Worm (Caenorhabditis elegans) whole organism, L2 larva: ENCODE results near the gene phf-33.

Experiments used
- C34F6.9 ChIP-seq: fragments of 150-350 bp; optimal IDR thresholded peaks from 2 replicates; lab custom pipeline; 2014; ENCODE audit warnings: missing biosample characterization, missing genetic modification characterization
- F13H6.1 ChIP-seq: sonication (generic microtip); optimal IDR thresholded peaks from 2 replicates; lab custom pipeline; 2016; ENCODE audit warnings: missing genetic modification characterization, missing compliant biosample characterization
- alr-1 ChIP-seq: fragments of 150-350 bp; optimal IDR thresholded peaks from 2 replicates; lab custom pipeline; 2014; ENCODE audit warnings: missing biosample characterization, missing genetic modification characterization
- ama-1 ChIP-seq: fragments of 150-350 bp; optimal IDR thresholded peaks from 2 replicates; lab custom pipeline; 2018; ENCODE audit warnings: inconsistent platforms
- ceh-82 ChIP-seq: fragments of 150-350 bp; optimal IDR thresholded peaks from 2 replicates; lab custom pipeline; 2014; ENCODE audit warnings: missing biosample characterization, missing genetic modification characterization
- crh-2 ChIP-seq: sonication (generic microtip); optimal IDR thresholded peaks from 2 replicates; lab custom pipeline; 2017; ENCODE audit warnings: missing biosample characterization, missing genetic modification characterization
- elt-1 ChIP-seq: fragments of 150-350 bp; optimal IDR thresholded peaks from 2 replicates; lab custom pipeline; 2014; ENCODE audit warnings: missing biosample characterization, missing genetic modification characterization
- elt-3 ChIP-seq: sonication (generic microtip); optimal IDR thresholded peaks from 2 replicates; lab custom pipeline; 2017; ENCODE audit warnings: missing biosample characterization, missing genetic modification characterization
- fos-1 ChIP-seq: fragments of 150-350 bp; optimal IDR thresholded peaks from 2 replicates; lab custom pipeline; 2014; ENCODE audit warnings: missing biosample characterization, missing genetic modification characterization
- gmeb-1 ChIP-seq: fragments of 150-350 bp; optimal IDR thresholded peaks from 2 replicates; lab custom pipeline; 2014; ENCODE audit warnings: missing biosample characterization, missing genetic modification characterization
- lin-13 ChIP-seq: fragments of 150-350 bp; optimal IDR thresholded peaks from 2 replicates; lab custom pipeline; 2014; ENCODE audit warnings: missing biosample characterization, missing genetic modification reagents, missing genetic modification characterization
- lsy-2 ChIP-seq, 2 experiments: fragments of 150-350 bp in 1 of 2; sonication (generic microtip) in 1 of 2; optimal IDR thresholded peaks; 2 replicates each; lab custom pipeline; 2014 to 2017; ENCODE audit warnings: missing biosample characterization in 2 of 2, missing genetic modification characterization in 2 of 2
- mab-5 ChIP-seq: fragments of 150-350 bp; optimal IDR thresholded peaks from 2 replicates; lab custom pipeline; 2014; ENCODE audit warnings: missing biosample characterization, missing genetic modification characterization
- mbf-1 ChIP-seq: sonication (generic microtip); optimal IDR thresholded peaks from 2 replicates; lab custom pipeline; 2017; ENCODE audit warnings: missing biosample characterization, missing genetic modification characterization
- nhr-129 ChIP-seq: fragments of 150-350 bp; optimal IDR thresholded peaks from 2 replicates; lab custom pipeline; 2014; ENCODE audit warnings: missing biosample characterization, missing genetic modification characterization
- nhr-21 ChIP-seq: fragments of 150-350 bp; optimal IDR thresholded peaks from 2 replicates; lab custom pipeline; 2014; ENCODE audit warnings: missing biosample characterization, missing genetic modification characterization
- nhr-237 ChIP-seq: fragments of 150-350 bp; optimal IDR thresholded peaks from 2 replicates; lab custom pipeline; 2014; ENCODE audit warnings: missing biosample characterization, missing genetic modification characterization
- nhr-25 ChIP-seq: fragments of 150-350 bp; sonication (generic microtip); optimal IDR thresholded peaks from 3 replicates; lab custom pipeline; 2014; ENCODE audit warnings: missing biosample characterization, missing genetic modification characterization
- peb-1 ChIP-seq: fragments of 150-350 bp; optimal IDR thresholded peaks from 2 replicates; lab custom pipeline; 2014; ENCODE audit warnings: missing biosample characterization, missing genetic modification characterization
- skn-1 ChIP-seq: sonication (generic microtip); optimal IDR thresholded peaks from 2 replicates; lab custom pipeline; 2017; ENCODE audit warnings: missing biosample characterization, missing genetic modification characterization
- sma-3 ChIP-seq: sonication (generic microtip); optimal IDR thresholded peaks from 2 replicates; lab custom pipeline; 2016; ENCODE audit warnings: missing genetic modification reagents, missing genetic modification characterization, missing compliant biosample characterization
- sma-9 ChIP-seq, 2 experiments: fragments of 150-350 bp in 1 of 2; sonication (generic microtip) in 1 of 2; optimal IDR thresholded peaks; 2 replicates each; lab custom pipeline; 2014 to 2016; ENCODE audit warnings: missing genetic modification characterization in 2 of 2, mild to moderate bottlenecking in 1 of 2, missing biosample characterization in 1 of 2, missing compliant biosample characterization in 1 of 2, missing genetic modification reagents in 1 of 2, moderate library complexity in 1 of 2
- snpc-4 ChIP-seq: fragments of 150-350 bp; optimal IDR thresholded peaks from 2 replicates; lab custom pipeline; 2014; ENCODE audit warnings: missing biosample characterization, missing genetic modification characterization
- unc-55 ChIP-seq: fragments of 150-350 bp; sonication (generic microtip); optimal IDR thresholded peaks from 3 replicates; lab custom pipeline; 2014; ENCODE audit warnings: missing biosample characterization, missing genetic modification reagents, missing genetic modification characterization
- zag-1 ChIP-seq: fragments of 150-350 bp; optimal IDR thresholded peaks from 2 replicates; lab custom pipeline; 2014; ENCODE audit warnings: missing biosample characterization, missing genetic modification characterization

phf-33 gene

ce11 chrX:13318316-13318715 lies 39.5 kb upstream of the phf-33 start:
- no peak for TF ChIP-seq C34F6.9 (tag; lab: Kevin White, UChicago)
- peak; percentile 1 for TF ChIP-seq sma-9 (GFP tag; optimal IDR thresholded peaks at IDR 0.05; lab: Kevin White, UChicago)
- no peak for TF ChIP-seq sma-9 (tag; optimal IDR thresholded peaks at IDR 0.05; lab: Kevin White, UChicago)
- peak; percentile 27 for TF ChIP-seq nhr-129

ce11 chrX:13317532-13317931 lies 38.8 kb upstream of the phf-33 start:
- TF ChIP-seq nhr-129 (peak; percentile 2), sma-9 (GFP tag; optimal IDR thresholded peaks at IDR 0.05; lab: Kevin White, UChicago) (no peak), sma-9 (tag; optimal IDR thresholded peaks at IDR 0.05; lab: Kevin White, UChicago) (no peak), nhr-237 (tag; lab: Kevin White, UChicago) (no peak), lsy-2 (tag; optimal IDR thresholded peaks at IDR 0.05; lab: Kevin White, UChicago) (peak in 1 of 2 experiments; percentile 23)

- no peak for TF ChIP-seq nhr-129
- no peak for TF ChIP-seq mbf-1 (tag; lab: Kevin White, UChicago)
- peak; percentile 33 for TF ChIP-seq nhr-21 (tag; lab: Kevin White, UChicago)
- peak; percentile 76 for TF ChIP-seq sma-3
- peak; percentile 2 for TF ChIP-seq fos-1 (tag; lab: Kevin White, UChicago)
- TF ChIP-seq sma-9 (GFP tag; optimal IDR thresholded peaks at IDR 0.05; lab: Kevin White, UChicago) = peak; percentile 59
- no peak for TF ChIP-seq sma-9 (tag; optimal IDR thresholded peaks at IDR 0.05; lab: Kevin White, UChicago)
- TF ChIP-seq mab-5 (tag; lab: Kevin White, UChicago) = peak; percentile 23
- no peak for TF ChIP-seq lin-13 (GFP tag; lab: Kevin White, UChicago)
- TF ChIP-seq nhr-25 (tag; lab: Kevin White, UChicago) = peak; percentile 77
Measured at ce11 chrX:13315093-13315492, 36.3 kb upstream of the phf-33 start.

ce11 chrX:13311641-13312423 lies 33.1 kb upstream of the phf-33 start, which contains the start of gene F46G10.1:
Gene F46G10.1, minus strand, starts transcription at chrX:13311755.
- TF ChIP-seq elt-1 (no peak), ceh-82 (tag; lab: Kevin White, UChicago) (no peak), sma-9 (GFP tag; optimal IDR thresholded peaks at IDR 0.05; lab: Kevin White, UChicago) (peak; percentile 49), sma-9 (tag; optimal IDR thresholded peaks at IDR 0.05; lab: Kevin White, UChicago) (no peak), fos-1 (tag; lab: Kevin White, UChicago) (peak; percentile 86), crh-2 (peak; percentile 45)

DNA sequence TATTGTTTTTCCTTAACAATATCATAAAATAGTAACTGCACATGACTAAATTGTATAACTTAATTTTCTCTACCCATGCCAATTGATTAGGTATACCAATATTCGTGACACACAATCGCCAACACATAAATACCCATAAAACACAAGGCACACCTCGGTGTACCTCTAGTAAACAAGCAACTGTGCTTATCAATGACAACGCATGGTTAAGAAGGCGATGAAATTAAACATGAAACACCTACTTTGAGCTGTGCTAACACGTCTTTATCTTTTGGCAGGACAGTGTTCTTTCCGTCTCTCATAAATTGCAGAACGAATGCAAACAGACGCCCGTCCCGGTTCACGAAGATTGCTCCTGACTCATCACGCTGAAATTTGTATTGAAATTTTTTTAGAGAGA lies 32.0 kb upstream of the phf-33 start:
- TF ChIP-seq nhr-21 (tag; lab: Kevin White, UChicago) (no peak), ama-1 (no peak), zag-1 (tag; lab: Kevin White, UChicago) (no peak), alr-1 (tag; lab: Kevin White, UChicago) (no peak), gmeb-1 (tag; lab: Kevin White, UChicago) (peak; percentile 53), sma-9 (GFP tag; optimal IDR thresholded peaks at IDR 0.05; lab: Kevin White, UChicago) (peak; percentile 73), sma-9 (tag; optimal IDR thresholded peaks at IDR 0.05; lab: Kevin White, UChicago) (no peak), sma-3 (peak; percentile 11), nhr-129 (peak; percentile 14), lsy-2 (tag; optimal IDR thresholded peaks at IDR 0.05; lab: Kevin White, UChicago) (peak in 1 of 2 experiments; percentile 1), elt-3 (tag; lab: Kevin White, UChicago) (no peak), nhr-25 (tag; lab: Kevin White, UChicago) (no peak), crh-2 (peak; percentile 83), skn-1 (tag; lab: Kevin White, UChicago) (no peak), fos-1 (tag; lab: Kevin White, UChicago) (peak; percentile 96), F13H6.1 (peak; percentile 21), peb-1 (tag; lab: Kevin White, UChicago) (no peak)

DNA sequence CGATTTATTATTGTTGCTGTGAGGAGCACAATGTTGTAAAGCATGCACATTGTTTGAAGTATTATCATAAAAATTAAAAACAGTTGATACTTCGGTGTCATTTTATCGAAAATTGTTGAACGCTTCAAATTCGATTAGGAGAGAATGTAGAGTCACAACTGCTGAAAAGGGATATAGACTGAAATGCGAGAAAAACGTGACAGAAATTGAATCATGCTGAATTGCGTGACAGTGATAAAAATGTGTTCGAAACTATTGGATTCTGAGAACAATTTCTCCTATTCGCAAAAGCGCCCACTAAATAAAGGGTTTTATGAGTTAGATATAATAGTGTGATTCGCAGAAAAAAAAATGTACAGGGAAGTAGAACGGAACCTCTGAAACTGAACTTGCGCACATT lies 30.0 kb upstream of the phf-33 start, which contains the start of gene srxa-8:
Gene srxa-8 (minus strand): TSS at position 101 of the 400 bp plus-strand sequence.
- TF ChIP-seq sma-9 (GFP tag; optimal IDR thresholded peaks at IDR 0.05; lab: Kevin White, UChicago) (no peak), sma-9 (tag; optimal IDR thresholded peaks at IDR 0.05; lab: Kevin White, UChicago) (no peak)

DNA sequence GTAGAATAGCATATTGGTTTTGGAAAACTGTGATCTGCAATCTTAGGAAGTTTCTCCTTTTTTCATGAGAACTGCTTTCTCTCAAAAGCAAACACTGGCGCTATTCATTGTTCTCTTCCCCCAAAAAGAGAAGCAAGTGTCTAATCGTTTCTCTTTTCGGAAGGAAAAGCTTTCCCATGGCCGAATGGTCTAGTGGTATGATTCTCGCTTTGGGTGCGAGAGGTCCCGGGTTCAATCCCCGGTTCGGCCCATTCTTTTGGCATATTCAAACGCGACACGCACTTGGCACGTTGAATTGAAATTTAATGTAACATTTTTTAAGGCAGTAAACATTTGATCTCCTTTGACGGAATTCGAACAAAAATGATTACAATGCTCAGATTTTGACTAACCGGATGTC lies 29.1 kb upstream of the phf-33 start:
- TF ChIP-seq unc-55 (GFP tag; lab: Kevin White, UChicago) (peak; percentile 14), snpc-4 (tag; lab: Kevin White, UChicago) (no peak)
